Worm (Caenorhabditis elegans) whole organism, L4 larva: ENCODE data around the gene Y73B6BL.23.

ENCODE experiments used
- D1046.2 ChIP-seq: fragments of 200-800 bp; sonication (Bioruptor generic); IDR thresholded peaks from 2 replicates; pipeline ENCODE4 v1.3.6; 2022; ENCODE audit warnings: missing genetic modification characterization, missing compliant biosample characterization
- F44E2.7 ChIP-seq: fragments of 200-800 bp; sonication (Bioruptor generic); IDR thresholded peaks from 2 replicates; pipeline ENCODE4 v2.1.2; 2022; ENCODE audit warnings: missing genetic modification characterization, missing compliant biosample characterization
- T20F7.1 ChIP-seq: fragments of 200-800 bp; sonication (Bioruptor generic); optimal IDR thresholded peaks from 2 replicates; lab custom pipeline; 2018; ENCODE audit warnings: mild to moderate bottlenecking, missing genetic modification characterization, missing compliant biosample characterization
- T26A8.4 ChIP-seq: fragments of 200-800 bp; sonication (Bioruptor generic); IDR thresholded peaks from 2 replicates; pipeline ENCODE4 v1.3.6; 2022; ENCODE audit warnings: missing genetic modification characterization, missing compliant biosample characterization
- aha-1 ChIP-seq: fragments of 150-350 bp; peaks from one replicate; lab custom pipeline; 2014; ENCODE audit warnings: missing biosample characterization, missing genetic modification characterization
- ama-1 ChIP-seq: fragments of 150-350 bp; optimal IDR thresholded peaks from 2 replicates; lab custom pipeline; 2014; ENCODE audit warnings: inconsistent platforms, mixed read lengths
- attf-4 ChIP-seq: sonication (generic microtip); optimal IDR thresholded peaks from 3 replicates; lab custom pipeline; 2017; ENCODE audit warnings: missing biosample characterization, missing genetic modification characterization
- ceh-20 ChIP-seq: fragments of 200-800 bp; sonication (Bioruptor generic); IDR thresholded peaks from 2 replicates; pipeline ENCODE4 v1.3.6; 2022; ENCODE audit warnings: missing genetic modification reagents, missing genetic modification characterization, missing compliant biosample characterization
- ceh-28 ChIP-seq: fragments of 150-350 bp; optimal IDR thresholded peaks from 2 replicates; lab custom pipeline; 2014; ENCODE audit warnings: missing biosample characterization, missing genetic modification reagents, missing genetic modification characterization
- ctbp-1 ChIP-seq: fragments of 200-800 bp; sonication (Bioruptor generic); IDR thresholded peaks from 2 replicates; pipeline ENCODE4 v1.3.6; 2022; ENCODE audit warnings: missing genetic modification reagents, missing genetic modification characterization, missing compliant biosample characterization
- dmd-8 ChIP-seq: fragments of 200-800 bp; sonication (Bioruptor generic); IDR thresholded peaks from 2 replicates; pipeline ENCODE4 v1.3.6; 2022; ENCODE audit warnings: missing genetic modification characterization, missing compliant biosample characterization
- dpl-1 ChIP-seq: fragments of 150-350 bp; optimal IDR thresholded peaks from 2 replicates; lab custom pipeline; 2014; ENCODE audit warnings: missing biosample characterization, missing genetic modification reagents, missing genetic modification characterization
- egl-43 ChIP-seq: fragments of 200-800 bp; sonication (Bioruptor generic); IDR thresholded peaks from 2 replicates; pipeline ENCODE4 v1.3.6; 2022; ENCODE audit warnings: missing genetic modification reagents, missing genetic modification characterization, missing compliant biosample characterization
- fkh-10 ChIP-seq: fragments of 150-350 bp; optimal IDR thresholded peaks from 2 replicates; lab custom pipeline; 2014; ENCODE audit warnings: missing biosample characterization, missing genetic modification reagents, missing genetic modification characterization
- gei-8 ChIP-seq: fragments of 200-800 bp; sonication (Bioruptor generic); optimal IDR thresholded peaks from 2 replicates; lab custom pipeline; 2018; ENCODE audit warnings: mild to moderate bottlenecking, missing genetic modification characterization, missing compliant biosample characterization
- hlh-30 ChIP-seq: sonication (generic microtip); optimal IDR thresholded peaks from 2 replicates; lab custom pipeline; 2017; ENCODE audit warnings: antibody characterized with exemption, mild to moderate bottlenecking, missing genetic modification characterization, missing compliant biosample characterization; ENCODE audit not compliant: insufficient read depth
- jun-1 ChIP-seq: fragments of 150-350 bp; optimal IDR thresholded peaks from 2 replicates; lab custom pipeline; 2014; ENCODE audit warnings: missing biosample characterization, missing genetic modification reagents, missing genetic modification characterization
- lin-1 ChIP-seq: fragments of 200-800 bp; sonication (Bioruptor generic); IDR thresholded peaks from 2 replicates; pipeline ENCODE4 v1.3.6; 2022; ENCODE audit warnings: missing genetic modification reagents, missing genetic modification characterization, missing compliant biosample characterization
- lin-29 ChIP-seq: fragments of 200-800 bp; sonication (Bioruptor generic); IDR thresholded peaks from 2 replicates; pipeline ENCODE4 v1.3.6; 2022; ENCODE audit warnings: missing genetic modification reagents, missing genetic modification characterization, missing compliant biosample characterization
- lin-38 ChIP-seq: fragments of 200-800 bp; sonication (Bioruptor generic); IDR thresholded peaks from 2 replicates; pipeline ENCODE4 v1.3.6; 2022; ENCODE audit warnings: missing genetic modification reagents, missing genetic modification characterization, missing compliant biosample characterization
- lsy-2 ChIP-seq, 2 experiments: fragments of 150-350 bp in 1 of 2; sonication (generic microtip) in 1 of 2; optimal IDR thresholded peaks; 2 replicates each; lab custom pipeline; 2014 to 2017; ENCODE audit warnings: missing biosample characterization in 2 of 2, missing genetic modification characterization in 2 of 2
- mxl-3 ChIP-seq: fragments of 200-800 bp; sonication (Bioruptor generic); optimal IDR thresholded peaks from 2 replicates; lab custom pipeline; 2018; ENCODE audit warnings: mild to moderate bottlenecking, missing genetic modification characterization, missing compliant biosample characterization
- nhr-102 ChIP-seq: sonication (generic microtip); optimal IDR thresholded peaks from 2 replicates; lab custom pipeline; 2016; ENCODE audit warnings: mild to moderate bottlenecking, missing genetic modification characterization, moderate library complexity, missing compliant biosample characterization
- nhr-237 ChIP-seq: sonication (generic microtip); optimal IDR thresholded peaks from 2 replicates; lab custom pipeline; 2017; ENCODE audit warnings: missing biosample characterization, missing genetic modification characterization
- nhr-42 ChIP-seq: fragments of 200-800 bp; sonication (Bioruptor generic); IDR thresholded peaks from 2 replicates; pipeline ENCODE4 v1.3.6; 2022; ENCODE audit warnings: missing genetic modification characterization, missing compliant biosample characterization
- nhr-76 ChIP-seq: fragments of 150-350 bp; optimal IDR thresholded peaks from 2 replicates; lab custom pipeline; 2014; ENCODE audit warnings: missing biosample characterization, missing genetic modification characterization
- php-3 ChIP-seq: fragments of 200-800 bp; sonication (Bioruptor generic); IDR thresholded peaks from 2 replicates; pipeline ENCODE4 v1.3.6; 2022; ENCODE audit warnings: missing genetic modification reagents, missing genetic modification characterization, missing compliant biosample characterization
- saeg-2 ChIP-seq: fragments of 200-800 bp; sonication (Bioruptor generic); IDR thresholded peaks from 2 replicates; pipeline ENCODE4 v1.3.6; 2022; ENCODE audit warnings: missing genetic modification reagents, missing genetic modification characterization, missing compliant biosample characterization
- sdz-12 ChIP-seq: fragments of 200-800 bp; sonication (Bioruptor generic); optimal IDR thresholded peaks from 2 replicates; lab custom pipeline; 2018; ENCODE audit warnings: mild to moderate bottlenecking, missing genetic modification characterization, missing compliant biosample characterization
- spr-1 ChIP-seq: sonication (generic microtip); optimal IDR thresholded peaks from 2 replicates; lab custom pipeline; 2016; ENCODE audit warnings: mild to moderate bottlenecking, missing genetic modification characterization, missing compliant biosample characterization
- spr-3 ChIP-seq: fragments of 200-800 bp; sonication (Bioruptor generic); optimal IDR thresholded peaks from 2 replicates; lab custom pipeline; 2018; ENCODE audit warnings: mild to moderate bottlenecking, missing genetic modification characterization, missing compliant biosample characterization
- tra-1 ChIP-seq: fragments of 200-800 bp; sonication (Bioruptor generic); IDR thresholded peaks from 2 replicates; pipeline ENCODE4 v1.3.6; 2022; ENCODE audit warnings: missing genetic modification reagents, missing genetic modification characterization, missing compliant biosample characterization
- unc-62 ChIP-seq, 3 experiments: fragments of 150-350 bp in 1 of 3; sonication (generic microtip); optimal IDR thresholded peaks in 2 of 3; peaks in 1 of 3; 1 replicate in 1 of 3; 2 replicates in 2 of 3; lab custom pipeline; 2014 to 2017; ENCODE audit warnings: missing biosample characterization in 3 of 3, missing genetic modification characterization in 3 of 3, missing genetic modification reagents in 3 of 3, missing genotype in 1 of 3
- vab-7 ChIP-seq: fragments of 200-800 bp; sonication (Bioruptor generic); IDR thresholded peaks from 2 replicates; pipeline ENCODE4 v1.3.6; 2022; ENCODE audit warnings: missing genetic modification reagents, missing genetic modification characterization, missing compliant biosample characterization
- zip-11 ChIP-seq: fragments of 200-800 bp; sonication (Bioruptor generic); IDR thresholded peaks from 2 replicates; pipeline ENCODE4 v1.3.6; 2022; ENCODE audit warnings: missing genetic modification characterization, missing compliant biosample characterization

Gene Y73B6BL.23

DNA sequence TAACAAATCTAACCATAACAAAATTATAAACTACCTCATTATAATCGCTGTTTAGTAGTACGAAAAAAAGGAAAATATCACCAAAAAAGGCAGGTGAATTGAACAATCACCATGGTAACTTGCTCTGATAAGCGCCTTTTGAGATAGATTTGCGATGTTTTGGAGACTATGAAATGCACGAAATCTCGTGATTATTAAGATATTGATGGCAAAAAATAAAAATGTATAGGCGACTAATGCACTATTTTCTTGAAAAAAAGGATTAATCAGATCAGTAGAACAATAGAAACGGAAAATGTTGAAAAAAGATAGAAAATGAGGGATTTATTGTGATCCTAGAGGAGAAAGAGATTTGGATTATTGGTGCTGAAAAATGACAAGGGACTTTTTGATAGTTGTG is 30.3 kb downstream of the Y73B6BL.23 start:
- TF ChIP-seq attf-4 (tag; lab: Kevin White, UChicago), result no peak
- TF ChIP-seq unc-62 (GFP tag; optimal IDR thresholded peaks at IDR 0.05 in 1 of 2; lab: Kevin White, UChicago), result no peak
- no peak for TF ChIP-seq unc-62 (tag; optimal IDR thresholded peaks at IDR 0.05; lab: Kevin White, UChicago)
- TF ChIP-seq nhr-76 (tag; lab: Kevin White, UChicago), result no peak
- no peak for TF ChIP-seq php-3 (GFP tag; lab: Robert Waterston, UW)
- no peak for TF ChIP-seq gei-8 (GFP tag; lab: Kevin White, UChicago)
- TF ChIP-seq spr-3 (GFP tag; lab: Kevin White, UChicago), result no peak
- TF ChIP-seq D1046.2, result no peak

ce11 chrIV:6385010-6385409 is 33.9 kb downstream of the Y73B6BL.23 start:
- TF ChIP-seq vab-7 (no peak), ctbp-1 (GFP tag; lab: Robert Waterston, UW) (peak; percentile 13; the same call in 1 of the 2 replicates), fkh-10 (GFP tag; lab: Kevin White, UChicago) (peak; percentile 69)

DNA sequence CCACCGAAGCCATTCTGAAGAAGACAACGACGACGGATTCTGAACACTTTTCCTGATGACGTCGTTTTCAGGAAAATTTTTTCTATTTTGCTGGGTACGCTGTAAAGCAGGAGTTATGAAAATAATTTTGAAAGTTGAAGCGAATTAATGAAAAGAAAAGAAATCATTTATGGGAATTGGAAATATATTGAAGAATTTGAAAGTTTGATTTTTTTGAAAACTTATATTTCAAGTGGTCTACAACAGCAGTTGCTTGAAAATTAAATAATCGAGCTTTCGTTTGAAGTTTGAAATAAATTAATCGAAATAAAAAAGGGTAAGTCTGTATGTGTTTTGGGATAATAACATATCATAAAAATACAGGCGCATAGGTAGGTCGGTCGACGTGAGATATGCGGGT is 34.9 kb downstream of the Y73B6BL.23 start, which contains the start of gene shl-1:
TSS of gene shl-1 (minus strand) at position 101 of the 400 bp plus-strand sequence.
- TF ChIP-seq lin-1 (GFP tag; lab: Robert Waterston, UW) (no peak), aha-1 (peak; percentile 79)

ce11 chrIV:6378398-6378797 is 40.5 kb downstream of the Y73B6BL.23 start:
- TF ChIP-seq nhr-42, result no peak
- no peak for TF ChIP-seq php-3 (GFP tag; lab: Robert Waterston, UW)
- no peak for TF ChIP-seq dmd-8 (GFP tag; lab: Robert Waterston, UW)
- TF ChIP-seq spr-1 (tag; lab: Kevin White, UChicago), result peak; percentile 62
- peak; percentile 62 for TF ChIP-seq nhr-102 (tag; lab: Kevin White, UChicago)
- no peak for TF ChIP-seq T20F7.1 (GFP tag; lab: Kevin White, UChicago)
- TF ChIP-seq zip-11 (GFP tag; lab: Robert Waterston, UW), result no peak
- TF ChIP-seq T26A8.4 (GFP tag; lab: Robert Waterston, UW), result peak; percentile 94
- TF ChIP-seq egl-43, result no peak
- peak; percentile 25 for TF ChIP-seq dpl-1 (GFP tag; lab: Kevin White, UChicago)
- TF ChIP-seq sdz-12 (GFP tag; lab: Kevin White, UChicago), result no peak
- no peak for TF ChIP-seq nhr-76 (tag; lab: Kevin White, UChicago)
- TF ChIP-seq ama-1 (lab: Kevin White, UChicago), result no peak
- no peak for TF ChIP-seq fkh-10 (GFP tag; lab: Kevin White, UChicago)
- TF ChIP-seq mxl-3 (GFP tag; lab: Kevin White, UChicago), result no peak
- TF ChIP-seq saeg-2 (GFP tag; lab: Robert Waterston, UW), result no peak
- TF ChIP-seq lsy-2 (tag; optimal IDR thresholded peaks at IDR 0.05; lab: Kevin White, UChicago), result no peak
- TF ChIP-seq F44E2.7 (GFP tag; lab: Robert Waterston, UW), result no peak
- no peak for TF ChIP-seq lin-29
- no peak for TF ChIP-seq ceh-28 (tag; lab: Kevin White, UChicago)
- TF ChIP-seq ceh-20 (GFP tag; lab: Robert Waterston, UW), result no peak
- no peak for TF ChIP-seq ctbp-1 (GFP tag; lab: Robert Waterston, UW)
- 0 out of 2 replicates have a peak, but pooled peaks have one; percentile 19 for TF ChIP-seq lin-38 (GFP tag; lab: Robert Waterston, UW)
- TF ChIP-seq tra-1 (GFP tag; lab: Robert Waterston, UW), result no peak
- no peak for TF ChIP-seq hlh-30
- no peak for TF ChIP-seq nhr-237 (tag; lab: Kevin White, UChicago)
- no peak for TF ChIP-seq jun-1 (tag; lab: Kevin White, UChicago)
